ENCODE assay signal across 1 fruit fly cellular context in the genomic region with DNA sequence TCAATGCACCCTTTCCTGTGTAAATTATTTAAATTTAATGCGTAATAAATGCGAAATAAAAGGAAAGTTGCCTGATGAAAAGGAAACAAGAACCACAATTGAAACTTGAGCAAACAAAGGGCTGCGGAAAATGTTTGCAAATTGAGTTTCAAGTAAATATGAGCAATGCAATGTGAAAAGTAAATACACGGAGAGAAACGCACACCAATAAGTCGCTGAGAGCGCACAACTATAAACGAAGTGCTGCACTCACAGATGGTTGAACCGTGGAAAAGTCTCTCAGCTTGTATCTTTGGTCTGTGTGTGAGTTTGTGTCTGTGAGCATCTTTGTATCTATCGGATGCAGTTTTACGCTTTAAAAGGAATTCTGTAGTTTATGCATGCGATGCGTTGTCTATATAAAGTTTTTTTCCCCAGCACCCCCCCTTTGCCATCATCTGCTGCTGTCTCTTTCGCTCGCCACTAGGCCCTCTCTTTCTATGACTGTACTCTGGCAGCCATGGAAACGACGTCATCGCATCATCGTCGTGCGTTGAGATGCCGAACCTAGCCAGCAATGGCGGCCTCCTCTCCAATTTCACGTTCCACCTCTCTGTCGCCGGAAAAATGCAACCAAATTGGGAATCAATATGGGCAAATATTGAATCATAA.
TF ChIP-seq lines count a peak whose summit lies in the region.

No protein-coding gene starts in this region.

TF ChIP-seq in whole organism, prepupa, 60 proteins besides CTCF, POLR2A, EP300 and RAD21 (continued from another document):
- TF ChIP-seq dsx (GFP tag; optimal IDR thresholded peaks at IDR 0.05; lab: Kevin White, UChicago; ENCODE audit: poor library complexity, severe bottlenecking) (peak; percentile 63), Eip78C (GFP tag; lab: Kevin White, UChicago) (peak; percentile 78), Eip75B (GFP tag; optimal IDR thresholded peaks at IDR 0.05; lab: Kevin White, UChicago) (peak; percentile 31), CG10631 (GFP tag; optimal IDR thresholded peaks at IDR 0.05; lab: Kevin White, UChicago) (peak; percentile 7), Lpt (GFP tag; optimal IDR thresholded peaks at IDR 0.05; lab: Kevin White, UChicago) (peak; percentile 86), acj6 (GFP tag; optimal IDR thresholded peaks at IDR 0.05; lab: Kevin White, UChicago) (peak; percentile 44), CG6854 (GFP tag; optimal IDR thresholded peaks at IDR 0.05; lab: Kevin White, UChicago) (peak; percentile 48), lz (GFP tag; optimal IDR thresholded peaks at IDR 0.05; lab: Kevin White, UChicago) (no peak), CG8319 (GFP tag; optimal IDR thresholded peaks at IDR 0.05; lab: Kevin White, UChicago) (no peak), Hr38 (GFP tag; optimal IDR thresholded peaks at IDR 0.05; lab: Kevin White, UChicago) (no peak), CG31627 (GFP tag; optimal IDR thresholded peaks at IDR 0.05; lab: Kevin White, UChicago) (no peak), CG32006 (GFP tag; optimal IDR thresholded peaks at IDR 0.05; lab: Kevin White, UChicago) (peak; percentile 52), CG6163 (GFP tag; IDR thresholded peaks at IDR 0.05; lab: Robert Waterston, UW) (peak; percentile 69; the same call in 1 of the 3 replicates), achi (GFP tag; optimal IDR thresholded peaks at IDR 0.05; lab: Kevin White, UChicago) (peak; percentile 40), CG6808 (GFP tag; optimal IDR thresholded peaks at IDR 0.05; lab: Kevin White, UChicago) (peak; percentile 52), CG6792 (GFP tag; optimal IDR thresholded peaks at IDR 0.05; lab: Kevin White, UChicago) (peak; percentile 8), CG9139 (GFP tag; optimal IDR thresholded peaks at IDR 0.05; lab: Kevin White, UChicago) (peak; percentile 49), vri (GFP tag; optimal IDR thresholded peaks at IDR 0.05; lab: Kevin White, UChicago) (no peak), esn (GFP tag; optimal IDR thresholded peaks at IDR 0.05; lab: Kevin White, UChicago) (no peak), cyc (GFP tag; optimal IDR thresholded peaks at IDR 0.05; lab: Kevin White, UChicago) (no peak), svp (GFP tag; lab: Kevin White, UChicago) (no peak), CG4318 (GFP tag; optimal IDR thresholded peaks at IDR 0.05; lab: Kevin White, UChicago) (no peak), CG10669 (GFP tag; optimal IDR thresholded peaks at IDR 0.05; lab: Kevin White, UChicago) (peak; percentile 53), CG1621 (tag; optimal IDR thresholded peaks at IDR 0.05; lab: Kevin White, UChicago) (peak; percentile 54), ss (GFP tag; optimal IDR thresholded peaks at IDR 0.05; lab: Kevin White, UChicago) (peak; percentile 72 to 77), pdm3 (GFP tag; optimal IDR thresholded peaks at IDR 0.05; lab: Kevin White, UChicago) (peak; percentile 41), Sox102F (GFP tag; optimal IDR thresholded peaks at IDR 0.05; lab: Kevin White, UChicago) (no peak), CG11294 (GFP tag; IDR thresholded peaks at IDR 0.05; lab: Robert Waterston, UW) (peak; percentile 24; the same call in 1 of the 2 replicates), CG11762 (GFP tag; optimal IDR thresholded peaks at IDR 0.05; lab: Kevin White, UChicago; ENCODE audit: insufficient read depth) (no peak), CG11902 (GFP tag; optimal IDR thresholded peaks at IDR 0.05; lab: Kevin White, UChicago) (no peak), dac (GFP tag; optimal IDR thresholded peaks at IDR 0.05; lab: Kevin White, UChicago) (no peak), Sox15 (GFP tag; optimal IDR thresholded peaks at IDR 0.05; lab: Kevin White, UChicago) (no peak), fkh (GFP tag; optimal IDR thresholded peaks at IDR 0.05; lab: Kevin White, UChicago) (no peak), CG3919 (GFP tag; optimal IDR thresholded peaks at IDR 0.05; lab: Kevin White, UChicago) (peak; percentile 49)
